Fruit fly (Drosophila melanogaster): ENCODE measurements around the gene Nadsyn.
A peak's percentile ranks its signal among the peaks of the same experiment; 100 is the strongest.

Nadsyn gene

dm6 chrX:13691992-13692391 lies 26.1 kb downstream of the Nadsyn start, which contains the start of gene Nna1:
Gene Nna1 (plus strand): TSS chrX:13692292.
- TF ChIP-seq CG17801 (GFP tag; optimal IDR thresholded peaks at IDR 0.05; ENCODE audit: partially characterized antibody), result no peak

- no peak for TF ChIP-seq CG17801 (GFP tag; optimal IDR thresholded peaks at IDR 0.05; ENCODE audit: partially characterized antibody)
Measured at dm6 chrX:13682652-13683051, 35.4 kb downstream of the Nadsyn start, which contains the start of gene CG11158. Gene CG11158 (plus strand): TSS chrX:13682952.

dm6 chrX:13681906-13682305 lies 36.2 kb downstream of the Nadsyn start:
- no peak for TF ChIP-seq CG17801 (GFP tag; optimal IDR thresholded peaks at IDR 0.05; ENCODE audit: partially characterized antibody)

dm6 chrX:13680262-13680661 lies 37.8 kb downstream of the Nadsyn start, which contains the start of gene CG12177:
Gene CG12177 (minus strand): TSS chrX:13680500.
- no peak for TF ChIP-seq CG17801 (GFP tag; optimal IDR thresholded peaks at IDR 0.05; ENCODE audit: partially characterized antibody)

- TF ChIP-seq CG17801 (GFP tag; optimal IDR thresholded peaks at IDR 0.05; ENCODE audit: partially characterized antibody), result no peak
Measured at dm6 chrX:13679565-13679964, 38.5 kb downstream of the Nadsyn start.

dm6 chrX:13677970-13678490 lies 40.1 kb downstream of the Nadsyn start:
- TF ChIP-seq CG17801 (GFP tag; optimal IDR thresholded peaks at IDR 0.05; ENCODE audit: partially characterized antibody), result no peak

- no peak for TF ChIP-seq CG17801 (GFP tag; optimal IDR thresholded peaks at IDR 0.05; ENCODE audit: partially characterized antibody)
Measured at dm6 chrX:13676458-13676944, 41.6 kb downstream of the Nadsyn start, which contains the start of gene CG11162. Gene CG11162 (plus strand): TSS chrX:13676894.

dm6 chrX:13670329-13670847 lies 47.7 kb downstream of the Nadsyn start:
- TF ChIP-seq CG17801 (GFP tag; optimal IDR thresholded peaks at IDR 0.05; ENCODE audit: partially characterized antibody), result no peak

- no peak for TF ChIP-seq CG17801 (GFP tag; optimal IDR thresholded peaks at IDR 0.05; ENCODE audit: partially characterized antibody)
Measured at dm6 chrX:13669366-13669765, 48.7 kb downstream of the Nadsyn start, which contains the start of gene CG15760. Gene CG15760 (plus strand): TSS chrX:13669699.

dm6 chrX:13667656-13668055 lies 50.4 kb downstream of the Nadsyn start, which contains the start of the genes DNAlig4 and CG11164:
Gene DNAlig4 (minus strand): TSS chrX:13667811.
Gene CG11164 (plus strand): TSS chrX:13668014.
- peak; percentile 20 for TF ChIP-seq CG17801 (GFP tag; optimal IDR thresholded peaks at IDR 0.05; ENCODE audit: partially characterized antibody)

- no peak for TF ChIP-seq CG17801 (GFP tag; optimal IDR thresholded peaks at IDR 0.05; ENCODE audit: partially characterized antibody)
Measured at dm6 chrX:13651170-13651569, 66.9 kb downstream of the Nadsyn start.

dm6 chrX:13649801-13650200 lies 68.3 kb downstream of the Nadsyn start:
- no peak for TF ChIP-seq CG17801 (GFP tag; optimal IDR thresholded peaks at IDR 0.05; ENCODE audit: partially characterized antibody)

- no peak for TF ChIP-seq CG17801 (GFP tag; optimal IDR thresholded peaks at IDR 0.05; ENCODE audit: partially characterized antibody)
Measured at dm6 chrX:13648819-13649218, 69.3 kb downstream of the Nadsyn start.

- no peak for TF ChIP-seq CG17801 (GFP tag; optimal IDR thresholded peaks at IDR 0.05; ENCODE audit: partially characterized antibody)
Measured at dm6 chrX:13646175-13646574, 71.9 kb downstream of the Nadsyn start.

- TF ChIP-seq CG17801 (GFP tag; optimal IDR thresholded peaks at IDR 0.05; ENCODE audit: partially characterized antibody), result peak; percentile 52
Measured at dm6 chrX:13644696-13645393, 73.2 kb downstream of the Nadsyn start.

- TF ChIP-seq CG17801 (GFP tag; optimal IDR thresholded peaks at IDR 0.05; ENCODE audit: partially characterized antibody), result no peak
Measured at dm6 chrX:13643961-13644360, 74.1 kb downstream of the Nadsyn start.
